Fruit fly (Drosophila melanogaster) whole organism, embryonic: ENCODE measurements around the gene Gmppb.
A peak's percentile ranks its signal among the peaks of the same experiment; 100 is the strongest.

Source experiments
- CG10209 ChIP-seq: fragments of 200-800 bp; sonication (Bioruptor generic); optimal IDR thresholded peaks from 3 replicates; lab custom pipeline; 2017; ENCODE audit warnings: missing biosample characterization, mild to moderate bottlenecking, missing genetic modification characterization, missing genetic modification reagents
- CG10462 ChIP-seq: fragments of 200-800 bp; sonication (Bioruptor generic); optimal IDR thresholded peaks from 2 replicates; lab custom pipeline; 2016; ENCODE audit warnings: missing biosample characterization, missing genetic modification characterization
- CG10565 ChIP-seq: fragments of 200-800 bp; sonication (Bioruptor generic); optimal IDR thresholded peaks from 3 replicates; lab custom pipeline; 2016; ENCODE audit warnings: missing biosample characterization, mild to moderate bottlenecking, missing genetic modification characterization
- CG10959 ChIP-seq: fragments of 200-800 bp; sonication (Bioruptor generic); IDR thresholded peaks from 2 replicates; pipeline ENCODE4 v1.3.6; 2022; ENCODE audit warnings: missing biosample characterization, missing genetic modification characterization
- CG13424 ChIP-seq: fragments of 200-800 bp; sonication (Bioruptor generic); optimal IDR thresholded peaks from 2 replicates; lab custom pipeline; 2019; ENCODE audit warnings: missing biosample characterization, mild to moderate bottlenecking, missing genetic modification characterization, moderate library complexity
- CG14014 ChIP-seq: fragments of 200-800 bp; sonication (Bioruptor generic); IDR thresholded peaks from 2 replicates; pipeline ENCODE4 v1.3.6; 2022; ENCODE audit warnings: missing biosample characterization, missing genetic modification characterization
- CG15479 ChIP-seq: fragments of 200-800 bp; sonication (Bioruptor generic); optimal IDR thresholded peaks from 3 replicates; lab custom pipeline; 2019; ENCODE audit warnings: missing biosample characterization, mild to moderate bottlenecking, missing genetic modification characterization, moderate library complexity
- CG1602 ChIP-seq: fragments of 200-800 bp; sonication (Bioruptor generic); optimal IDR thresholded peaks from 3 replicates; lab custom pipeline; 2016; ENCODE audit warnings: missing biosample characterization, missing genetic modification characterization
- CG1647 ChIP-seq: fragments of 200-800 bp; sonication (Bioruptor generic); optimal IDR thresholded peaks from 3 replicates; lab custom pipeline; 2016; ENCODE audit warnings: missing biosample characterization, missing genetic modification characterization
- CG17359 ChIP-seq: fragments of 200-800 bp; sonication (Bioruptor generic); optimal IDR thresholded peaks from 3 replicates; lab custom pipeline; 2018; ENCODE audit warnings: missing biosample characterization, mild to moderate bottlenecking, missing genetic modification characterization, moderate library complexity
- CG17385 ChIP-seq: fragments of 200-800 bp; sonication (Bioruptor generic); optimal IDR thresholded peaks from 3 replicates; lab custom pipeline; 2018; ENCODE audit warnings: missing biosample characterization, mild to moderate bottlenecking, missing genetic modification characterization
- CG2116 ChIP-seq: fragments of 200-800 bp; sonication (Bioruptor generic); optimal IDR thresholded peaks from 3 replicates; lab custom pipeline; 2018; ENCODE audit warnings: missing biosample characterization, mild to moderate bottlenecking, missing genetic modification characterization
- CG2875 ChIP-seq: fragments of 200-800 bp; sonication (Bioruptor generic); optimal IDR thresholded peaks from 2 replicates; lab custom pipeline; 2017; ENCODE audit warnings: missing biosample characterization, mild to moderate bottlenecking, missing genetic modification characterization, missing genetic modification reagents
- CG4730 ChIP-seq: fragments of 200-800 bp; sonication (Bioruptor generic); IDR thresholded peaks from 2 replicates; pipeline ENCODE4 v1.3.6; 2022; ENCODE audit warnings: missing biosample characterization, missing genetic modification characterization
- CG6175 ChIP-seq: fragments of 200-800 bp; sonication (Bioruptor generic); IDR thresholded peaks from 3 replicates; pipeline ENCODE4 v1.3.6; 2022; ENCODE audit warnings: missing biosample characterization, missing genetic modification characterization
- CG8765 ChIP-seq: fragments of 200-800 bp; sonication (Bioruptor generic); IDR thresholded peaks from 2 replicates; pipeline ENCODE4 v1.3.6; 2022; ENCODE audit warnings: missing biosample characterization, missing genetic modification characterization
- CoRest ChIP-seq: fragments of 200-800 bp; sonication (Bioruptor generic); optimal IDR thresholded peaks from 3 replicates; lab custom pipeline; 2018; ENCODE audit warnings: missing biosample characterization, mild to moderate bottlenecking, missing genetic modification characterization, moderate library complexity
- D ChIP-seq, 2 experiments: fragments of 200-800 bp in 1 of 2; fragments of >200 bp in 1 of 2; sonication (Bioruptor generic) in 1 of 2; optimal IDR thresholded peaks; 2 replicates in 1 of 2; 3 replicates in 1 of 2; lab custom pipeline; 2017; ENCODE audit warnings: mild to moderate bottlenecking in 1 of 2, missing biosample characterization in 1 of 2, missing genetic modification characterization in 1 of 2, missing genetic modification reagents in 1 of 2
- D19B ChIP-seq: fragments of 200-800 bp; sonication (Bioruptor generic); optimal IDR thresholded peaks from 2 replicates; lab custom pipeline; 2017; ENCODE audit warnings: missing biosample characterization, mild to moderate bottlenecking, missing genetic modification characterization
- Doc2 ChIP-seq: fragments of 200-800 bp; sonication (Bioruptor generic); IDR thresholded peaks from 2 replicates; pipeline ENCODE4 v1.3.6; 2022; ENCODE audit warnings: missing biosample characterization, missing genetic modification characterization
- Eip74EF ChIP-seq, 2 experiments: fragments of 200-800 bp in 1 of 2; fragments of >200 bp in 1 of 2; sonication (Bioruptor generic) in 1 of 2; optimal IDR thresholded peaks; 2 replicates each; lab custom pipeline; 2017 to 2019; ENCODE audit warnings: missing biosample characterization in 2 of 2, missing genetic modification characterization in 2 of 2, mild to moderate bottlenecking in 1 of 2, moderate library complexity in 1 of 2
- HLH3B ChIP-seq: fragments of 200-800 bp; sonication (Bioruptor generic); IDR thresholded peaks from 2 replicates; pipeline ENCODE4 v1.3.6; 2022; ENCODE audit warnings: missing biosample characterization, missing genetic modification characterization
- Jarid2 ChIP-seq: fragments of 200-800 bp; sonication (Bioruptor generic); optimal IDR thresholded peaks from 3 replicates; lab custom pipeline; 2017; ENCODE audit warnings: mild to moderate bottlenecking, missing biosample characterization, missing genetic modification reagents, missing genetic modification characterization
- Lim3 ChIP-seq: fragments of 200-800 bp; sonication (Bioruptor generic); IDR thresholded peaks from 2 replicates; pipeline ENCODE4 v1.3.6; 2022; ENCODE audit warnings: missing biosample characterization, missing genetic modification characterization
- Med ChIP-seq: fragments of 200-800 bp; sonication (Bioruptor generic); peaks from one replicate; lab custom pipeline; 2016; ENCODE audit warnings: missing biosample characterization, missing genetic modification characterization, mild to moderate bottlenecking, inconsistent platforms, moderate library complexity
- NfI ChIP-seq: fragments of 200-800 bp; sonication (Bioruptor generic); optimal IDR thresholded peaks from 3 replicates; lab custom pipeline; 2018; ENCODE audit warnings: missing biosample characterization, mild to moderate bottlenecking, missing genetic modification characterization, moderate library complexity
- Rfx ChIP-seq: fragments of 200-800 bp; sonication (Bioruptor generic); IDR thresholded peaks from 2 replicates; pipeline ENCODE4 v1.3.6; 2022; ENCODE audit warnings: missing biosample characterization, missing genetic modification characterization
- Spps ChIP-seq: fragments of 200-800 bp; sonication (Bioruptor generic); optimal IDR thresholded peaks from 2 replicates; lab custom pipeline; 2018; ENCODE audit warnings: missing biosample characterization, mild to moderate bottlenecking, missing genetic modification characterization
- YL-1 ChIP-seq: fragments of 200-800 bp; sonication (Bioruptor generic); optimal IDR thresholded peaks from 3 replicates; lab custom pipeline; 2017; ENCODE audit warnings: missing biosample characterization, mild to moderate bottlenecking, missing genetic modification characterization
- ara ChIP-seq: fragments of 200-800 bp; sonication (Bioruptor generic); IDR thresholded peaks from 2 replicates; pipeline ENCODE4 v1.3.6; 2022; ENCODE audit warnings: missing biosample characterization, missing genetic modification characterization
- az2 ChIP-seq: fragments of 200-800 bp; sonication (Bioruptor generic); optimal IDR thresholded peaks from 3 replicates; lab custom pipeline; 2016; ENCODE audit warnings: missing biosample characterization, missing genetic modification characterization
- bowl ChIP-seq: fragments of 200-800 bp; sonication (Bioruptor generic); IDR thresholded peaks from 2 replicates; pipeline ENCODE4 v1.3.6; 2022; ENCODE audit warnings: missing biosample characterization, missing genetic modification characterization
- cad ChIP-seq: fragments of >200 bp; optimal IDR thresholded peaks from 2 replicates; lab custom pipeline; 2017; ENCODE audit warnings: missing biosample characterization, missing genetic modification characterization
- ci ChIP-seq: fragments of 200-800 bp; sonication (Bioruptor generic); IDR thresholded peaks from 3 replicates; pipeline ENCODE4 v1.3.6; 2022; ENCODE audit warnings: missing biosample characterization, missing genetic modification characterization
- corto ChIP-seq: fragments of 200-800 bp; sonication (Bioruptor generic); optimal IDR thresholded peaks from 2 replicates; lab custom pipeline; 2016; ENCODE audit warnings: missing biosample characterization, mild to moderate bottlenecking, missing genetic modification characterization, moderate library complexity
- crp ChIP-seq, 2 experiments: fragments of 200-800 bp; sonication (Bioruptor generic); optimal IDR thresholded peaks; 2 replicates in 1 of 2; 3 replicates in 1 of 2; lab custom pipeline; 2017; ENCODE audit warnings: missing biosample characterization in 2 of 2, missing genetic modification characterization in 2 of 2, mild to moderate bottlenecking in 1 of 2, moderate library complexity in 1 of 2
- dati ChIP-seq: fragments of 200-800 bp; sonication (Bioruptor generic); IDR thresholded peaks from 2 replicates; pipeline ENCODE4 v1.3.6; 2022; ENCODE audit warnings: missing biosample characterization, missing genetic modification characterization
- gfzf ChIP-seq: fragments of 200-800 bp; sonication (Bioruptor generic); optimal IDR thresholded peaks from 2 replicates; lab custom pipeline; 2016; ENCODE audit warnings: missing biosample characterization, mild to moderate bottlenecking, missing genetic modification characterization, moderate library complexity
- grn ChIP-seq: fragments of 200-800 bp; sonication (Bioruptor generic); optimal IDR thresholded peaks from 3 replicates; lab custom pipeline; 2017; ENCODE audit warnings: missing biosample characterization, missing genetic modification characterization
- klu ChIP-seq: fragments of 200-800 bp; sonication (Bioruptor generic); IDR thresholded peaks from 2 replicates; pipeline ENCODE4 v1.3.6; 2022; ENCODE audit warnings: missing biosample characterization, missing genetic modification characterization
- luna ChIP-seq: fragments of 200-800 bp; sonication (Bioruptor generic); optimal IDR thresholded peaks from 2 replicates; lab custom pipeline; 2016; ENCODE audit warnings: missing biosample characterization, missing genetic modification characterization
- otp ChIP-seq: fragments of 200-800 bp; sonication (Bioruptor generic); IDR thresholded peaks from 3 replicates; pipeline ENCODE4, ENCODE4 v1.3.6; 2022; ENCODE audit warnings: missing biosample characterization, missing genetic modification characterization
- peb ChIP-seq: fragments of 200-800 bp; sonication (Bioruptor generic); IDR thresholded peaks from 2 replicates; pipeline ENCODE4 v1.3.6; 2022; ENCODE audit warnings: missing biosample characterization, missing genetic modification characterization
- schlank ChIP-seq: fragments of 200-800 bp; sonication (Bioruptor generic); optimal IDR thresholded peaks from 2 replicates; lab custom pipeline; 2018; ENCODE audit warnings: missing biosample characterization, mild to moderate bottlenecking, missing genetic modification characterization
- shn ChIP-seq: fragments of 200-800 bp; sonication (Bioruptor generic); optimal IDR thresholded peaks from 3 replicates; lab custom pipeline; 2016; ENCODE audit warnings: missing biosample characterization, missing genetic modification characterization
- slp2 ChIP-seq: fragments of 200-800 bp; sonication (Bioruptor generic); optimal IDR thresholded peaks from 2 replicates; lab custom pipeline; 2016; ENCODE audit warnings: missing biosample characterization, missing genetic modification characterization
- tll ChIP-seq, 2 experiments: fragments of 200-800 bp in 1 of 2; fragments of >200 bp in 1 of 2; sonication (Bioruptor generic) in 1 of 2; optimal IDR thresholded peaks; 2 replicates each; lab custom pipeline; 2017 to 2019; ENCODE audit warnings: missing biosample characterization in 2 of 2, missing genetic modification characterization in 2 of 2, mild to moderate bottlenecking in 1 of 2, moderate library complexity in 1 of 2
- twi ChIP-seq: fragments of 200-800 bp; optimal IDR thresholded peaks from 2 replicates; lab custom pipeline; 2019; ENCODE audit warnings: missing biosample characterization, mild to moderate bottlenecking, missing genetic modification characterization, moderate library complexity
- zen ChIP-seq: fragments of 200-800 bp; sonication (Bioruptor generic); optimal IDR thresholded peaks from 3 replicates; lab custom pipeline; 2018; ENCODE audit warnings: missing biosample characterization, mild to moderate bottlenecking, missing genetic modification characterization, moderate library complexity

Gmppb gene

dm6 chr3R:4846194-4846593 lies 35.0 kb downstream of the Gmppb start:
- TF ChIP-seq crp (GFP tag; optimal IDR thresholded peaks at IDR 0.05; lab: Kevin White, UChicago) (no peak), Med (no peak), zen (tag; lab: Kevin White, UChicago) (peak; percentile 91), CG15479 (GFP tag; lab: Kevin White, UChicago) (peak; percentile 47), Rfx (GFP tag; lab: Robert Waterston, UW) (no peak), CG14014 (GFP tag; lab: Robert Waterston, UW) (no peak), Jarid2 (GFP tag; lab: Kevin White, UChicago) (no peak), peb (GFP tag; lab: Robert Waterston, UW) (no peak), CG13424 (no peak), klu (GFP tag; lab: Robert Waterston, UW) (no peak), CG4730 (GFP tag; lab: Robert Waterston, UW) (0 out of 2 replicates have a peak, but pooled peaks have one; percentile 8), grn (no peak), cad (GFP tag; lab: Kevin White, UChicago) (peak; percentile 44), CoRest (tag; lab: Kevin White, UChicago) (no peak), luna (GFP tag; lab: Kevin White, UChicago) (no peak), CG2116 (GFP tag; lab: Kevin White, UChicago) (no peak), Lim3 (GFP tag; lab: Robert Waterston, UW) (no peak), CG6175 (no peak), dati (GFP tag; lab: Robert Waterston, UW) (no peak), tll (GFP tag; optimal IDR thresholded peaks at IDR 0.05; lab: Kevin White, UChicago) (peak in 1 of 2 experiments; percentile 65), CG1647 (GFP tag; lab: Kevin White, UChicago) (no peak), D (optimal IDR thresholded peaks at IDR 0.05; lab: Kevin White, UChicago) (peak; percentile 65), D (GFP tag; optimal IDR thresholded peaks at IDR 0.05; lab: Kevin White, UChicago) (no peak), shn (GFP tag; lab: Kevin White, UChicago) (no peak), twi (tag; lab: Kevin White, UChicago) (peak; percentile 22), bowl (GFP tag; lab: Robert Waterston, UW) (no peak), schlank (tag; lab: Kevin White, UChicago) (no peak)

- TF ChIP-seq corto (GFP tag; lab: Kevin White, UChicago) (no peak), Spps (peak; percentile 60), az2 (GFP tag; lab: Kevin White, UChicago) (peak; percentile 50), CG17359 (no peak), ara (GFP tag; lab: Robert Waterston, UW) (peak; percentile 72; the same call in 1 of the 2 replicates), slp2 (GFP tag; lab: Kevin White, UChicago) (peak; percentile 17), CG10565 (GFP tag; lab: Kevin White, UChicago) (no peak), HLH3B (GFP tag; lab: Robert Waterston, UW) (peak; percentile 58), YL-1 (no peak), Eip74EF (GFP tag; optimal IDR thresholded peaks at IDR 0.05; lab: Kevin White, UChicago) (no peak), CG1602 (GFP tag; lab: Kevin White, UChicago) (peak; percentile 24), CG10462 (peak; percentile 9), CG17385 (peak; percentile 8), CG10209 (GFP tag; lab: Kevin White, UChicago) (peak; percentile 6), Doc2 (no peak), otp (GFP tag; lab: Robert Waterston, UW) (0 out of 3 replicates have a peak, but pooled peaks have one; percentile 37), D19B (GFP tag; lab: Kevin White, UChicago) (no peak), CG10959 (peak; percentile 64), CG8765 (GFP tag; lab: Robert Waterston, UW) (no peak), ci (GFP tag; lab: Robert Waterston, UW) (0 out of 3 replicates have a peak, but pooled peaks have one; percentile 20), CG4730 (GFP tag; lab: Robert Waterston, UW) (no peak), gfzf (GFP tag; lab: Kevin White, UChicago) (no peak), NfI (GFP tag; lab: Kevin White, UChicago) (peak; percentile 22), CG2875 (GFP tag; lab: Kevin White, UChicago) (peak; percentile 37), D (optimal IDR thresholded peaks at IDR 0.05; lab: Kevin White, UChicago) (no peak), D (GFP tag; optimal IDR thresholded peaks at IDR 0.05; lab: Kevin White, UChicago) (peak; percentile 18)
Measured at dm6 chr3R:4846787-4847186, 35.5 kb downstream of the Gmppb start.
